Worm (Caenorhabditis elegans) whole organism, early embryonic: ENCODE results near the gene pph-1.

Experiments used
- B0310.2 ChIP-seq: sonication (generic microtip); optimal IDR thresholded peaks from 2 replicates; lab custom pipeline; 2016; ENCODE audit warnings: mild to moderate bottlenecking, missing genetic modification characterization, missing compliant biosample characterization
- F13C5.2 ChIP-seq: sonication (generic microtip); optimal IDR thresholded peaks from 2 replicates; lab custom pipeline; 2017; ENCODE audit warnings: mild to moderate bottlenecking, missing genetic modification characterization, inconsistent platforms, missing compliant biosample characterization
- aly-1 ChIP-seq: sonication (generic microtip); optimal IDR thresholded peaks from 2 replicates; lab custom pipeline; 2016; ENCODE audit warnings: missing genetic modification characterization, missing compliant biosample characterization
- ama-1 ChIP-seq: fragments of 150-350 bp; optimal IDR thresholded peaks from 2 replicates; lab custom pipeline; 2014
- ceh-13 ChIP-seq: fragments of 200-800 bp; sonication (Bioruptor generic); optimal IDR thresholded peaks from 2 replicates; lab custom pipeline; 2018; ENCODE audit warnings: mild to moderate bottlenecking, missing genetic modification characterization, missing compliant biosample characterization
- ceh-36 ChIP-seq: sonication (generic microtip); optimal IDR thresholded peaks from 2 replicates; lab custom pipeline; 2016; ENCODE audit warnings: missing genetic modification characterization, inconsistent platforms, missing compliant biosample characterization
- ets-7 ChIP-seq: sonication (generic microtip); optimal IDR thresholded peaks from 2 replicates; lab custom pipeline; 2016; ENCODE audit warnings: missing genotype, missing genetic modification characterization, missing compliant biosample characterization
- flt-1 ChIP-seq: fragments of 200-800 bp; sonication (Bioruptor generic); IDR thresholded peaks from 2 replicates; pipeline ENCODE4 v1.3.6; 2022; ENCODE audit warnings: missing genetic modification characterization, missing compliant biosample characterization
- hmbx-1 ChIP-seq: sonication (generic microtip); optimal IDR thresholded peaks from 2 replicates; lab custom pipeline; 2016; ENCODE audit warnings: mild to moderate bottlenecking, missing genetic modification characterization, missing compliant biosample characterization
- hmg-4 ChIP-seq: fragments of 200-800 bp; sonication (Bioruptor generic); optimal IDR thresholded peaks from 2 replicates; lab custom pipeline; 2018; ENCODE audit warnings: mild to moderate bottlenecking, missing genetic modification characterization, missing compliant biosample characterization
- hnd-1 ChIP-seq: sonication (generic microtip); optimal IDR thresholded peaks from 2 replicates; lab custom pipeline; 2016; ENCODE audit warnings: missing genetic modification characterization, missing compliant biosample characterization
- pes-1 ChIP-seq: fragments of 200-800 bp; sonication (Bioruptor generic); IDR thresholded peaks from 2 replicates; pipeline ENCODE4 v1.3.6; 2022; ENCODE audit warnings: missing genetic modification reagents, missing genetic modification characterization, missing compliant biosample characterization
- scrt-1 ChIP-seq: fragments of 200-800 bp; sonication (Bioruptor generic); IDR thresholded peaks from 2 replicates; pipeline ENCODE4 v1.3.6; 2022; ENCODE audit warnings: missing genetic modification characterization, missing compliant biosample characterization
- sea-1 ChIP-seq: fragments of 200-800 bp; sonication (Bioruptor generic); conservative IDR thresholded peaks from 2 replicates; pipeline ENCODE4 v1.3.6; 2022; ENCODE audit warnings: missing genetic modification characterization, missing compliant biosample characterization
- tbx-11 ChIP-seq: fragments of 200-800 bp; sonication (Bioruptor generic); IDR thresholded peaks from 2 replicates; pipeline ENCODE4 v1.3.6; 2022; ENCODE audit warnings: missing genetic modification characterization, missing compliant biosample characterization
- tbx-37 ChIP-seq: fragments of 200-800 bp; sonication (Bioruptor generic); conservative IDR thresholded peaks from 2 replicates; pipeline ENCODE4 v1.3.6; 2022; ENCODE audit warnings: missing genetic modification reagents, missing genetic modification characterization, missing compliant biosample characterization
- tra-4 ChIP-seq: sonication (generic microtip); optimal IDR thresholded peaks from 2 replicates; lab custom pipeline; 2017; ENCODE audit warnings: missing genetic modification characterization, missing compliant biosample characterization

pph-1 gene

DNA sequence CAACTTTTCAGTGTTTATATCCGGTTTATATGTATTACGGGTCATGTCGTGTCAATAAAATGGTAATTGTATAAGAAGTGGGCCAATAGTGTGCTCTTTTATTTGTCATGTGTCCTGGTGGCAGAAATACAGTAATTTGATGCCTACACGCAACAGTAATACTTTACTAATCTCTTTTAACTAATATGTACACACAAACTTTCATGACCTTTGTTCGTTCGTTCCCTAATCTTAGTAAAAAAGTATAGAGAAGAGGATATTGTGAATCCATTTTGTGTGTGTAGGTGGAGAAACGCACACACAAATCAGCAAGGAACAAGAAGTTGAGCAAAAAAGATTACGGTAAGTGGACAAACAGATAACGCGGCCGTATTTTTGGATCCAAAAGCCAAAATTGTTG is 31.5 kb upstream of the pph-1 start:
- TF ChIP-seq hmg-4 (GFP tag; lab: Kevin White, UChicago) (no peak), ceh-36 (tag; lab: Kevin White, UChicago) (no peak), flt-1 (GFP tag; lab: Robert Waterston, UW) (no peak), tra-4 (tag; lab: Kevin White, UChicago) (no peak), tbx-11 (GFP tag; lab: Robert Waterston, UW) (no peak), ets-7 (no peak), F13C5.2 (tag; lab: Kevin White, UChicago) (no peak), hmbx-1 (no peak), tbx-37 (GFP tag; lab: Robert Waterston, UW) (no peak), ceh-13 (GFP tag; lab: Kevin White, UChicago) (no peak), hnd-1 (no peak), B0310.2 (no peak), pes-1 (GFP tag; lab: Robert Waterston, UW) (no peak), aly-1 (tag; lab: Kevin White, UChicago) (no peak), scrt-1 (GFP tag; lab: Robert Waterston, UW) (no peak), ama-1 (no peak)

DNA sequence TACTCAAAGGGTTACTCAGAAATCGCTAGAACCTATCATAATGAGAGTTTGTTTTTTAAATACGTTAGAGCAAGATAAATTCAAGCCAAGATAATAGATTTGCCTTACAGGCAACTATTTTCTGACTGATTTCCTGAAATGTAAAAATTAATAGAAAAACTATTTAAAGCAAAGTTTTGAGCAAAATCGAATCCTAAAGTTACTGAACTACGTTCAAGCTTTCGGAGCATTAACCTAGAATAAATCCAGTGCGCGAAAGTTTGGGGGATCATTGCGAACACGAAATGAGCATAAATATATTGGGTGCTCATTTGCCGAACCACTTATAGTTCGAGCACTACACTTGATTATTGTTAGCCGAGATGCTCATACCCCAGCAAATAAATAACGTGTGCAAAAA is 30.7 kb upstream of the pph-1 start, which contains the start of gene ceh-22:
ceh-22 (plus strand) TSS at position 301 of the 400 bp plus-strand sequence.
- TF ChIP-seq hnd-1: no peak
- TF ChIP-seq ceh-36 (tag; lab: Kevin White, UChicago): no peak
- TF ChIP-seq pes-1 (GFP tag; lab: Robert Waterston, UW): no peak
- TF ChIP-seq F13C5.2 (tag; lab: Kevin White, UChicago): no peak
- no peak for TF ChIP-seq ama-1
- TF ChIP-seq tbx-37 (GFP tag; lab: Robert Waterston, UW): no peak
- no peak for TF ChIP-seq B0310.2
- TF ChIP-seq hmbx-1: no peak
- no peak for TF ChIP-seq flt-1 (GFP tag; lab: Robert Waterston, UW)
- TF ChIP-seq ets-7: no peak
- TF ChIP-seq scrt-1 (GFP tag; lab: Robert Waterston, UW): no peak
- TF ChIP-seq tra-4 (tag; lab: Kevin White, UChicago): no peak
- no peak for TF ChIP-seq tbx-11 (GFP tag; lab: Robert Waterston, UW)
- TF ChIP-seq aly-1 (tag; lab: Kevin White, UChicago): no peak
- TF ChIP-seq hmg-4 (GFP tag; lab: Kevin White, UChicago): no peak

DNA sequence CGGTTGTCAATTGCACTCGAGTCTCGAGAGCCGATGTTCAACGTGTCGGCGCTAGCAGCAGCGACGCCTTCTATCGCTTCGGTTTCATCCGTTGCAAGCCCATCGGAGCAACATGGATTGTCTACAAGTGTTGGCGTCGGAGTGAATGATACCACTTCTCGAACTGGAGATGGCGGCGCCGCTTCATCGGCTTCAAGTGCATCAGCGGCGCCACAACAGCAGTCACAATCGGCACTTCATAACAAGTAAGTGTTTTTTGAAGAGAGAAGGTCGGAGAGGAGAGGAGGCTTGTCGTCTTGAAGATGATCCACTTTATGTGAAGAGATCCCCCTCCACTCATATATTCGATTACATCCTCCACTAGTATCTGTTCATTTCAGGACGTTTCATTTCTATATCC is 29.7 kb upstream of the pph-1 start:
- TF ChIP-seq hmbx-1 (no peak), ets-7 (no peak)

DNA sequence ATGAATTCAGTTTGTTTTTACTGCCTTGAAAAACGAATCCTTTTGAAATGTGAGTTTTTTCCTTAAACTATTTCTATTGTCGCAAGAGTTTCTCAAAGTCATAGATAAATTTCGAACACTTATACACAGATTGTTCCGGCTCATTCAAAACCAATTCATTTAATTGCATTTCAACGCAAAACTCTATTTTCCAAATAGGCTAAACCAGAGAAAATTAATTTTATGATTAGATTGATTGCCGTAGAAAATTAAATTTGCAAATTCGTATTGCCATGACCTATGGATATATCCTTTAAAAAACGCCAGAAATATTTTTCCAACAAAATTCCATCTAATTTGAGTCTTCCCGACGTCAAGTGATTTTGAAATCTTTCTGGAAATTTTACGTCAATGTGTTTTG is 26.4 kb upstream of the pph-1 start:
- TF ChIP-seq ceh-36 (tag; lab: Kevin White, UChicago): no peak
- TF ChIP-seq ets-7: no peak
- no peak for TF ChIP-seq hmg-4 (GFP tag; lab: Kevin White, UChicago)
- TF ChIP-seq ama-1: no peak
- no peak for TF ChIP-seq aly-1 (tag; lab: Kevin White, UChicago)
- TF ChIP-seq hnd-1: no peak
- no peak for TF ChIP-seq flt-1 (GFP tag; lab: Robert Waterston, UW)
- TF ChIP-seq tbx-11 (GFP tag; lab: Robert Waterston, UW): no peak
- no peak for TF ChIP-seq scrt-1 (GFP tag; lab: Robert Waterston, UW)
- TF ChIP-seq hmbx-1: no peak
- TF ChIP-seq B0310.2: no peak
- TF ChIP-seq sea-1 (GFP tag; lab: Robert Waterston, UW): no peak
- TF ChIP-seq F13C5.2 (tag; lab: Kevin White, UChicago): no peak
- TF ChIP-seq tra-4 (tag; lab: Kevin White, UChicago): no peak
- TF ChIP-seq pes-1 (GFP tag; lab: Robert Waterston, UW): no peak
- TF ChIP-seq ceh-13 (GFP tag; lab: Kevin White, UChicago): no peak

DNA sequence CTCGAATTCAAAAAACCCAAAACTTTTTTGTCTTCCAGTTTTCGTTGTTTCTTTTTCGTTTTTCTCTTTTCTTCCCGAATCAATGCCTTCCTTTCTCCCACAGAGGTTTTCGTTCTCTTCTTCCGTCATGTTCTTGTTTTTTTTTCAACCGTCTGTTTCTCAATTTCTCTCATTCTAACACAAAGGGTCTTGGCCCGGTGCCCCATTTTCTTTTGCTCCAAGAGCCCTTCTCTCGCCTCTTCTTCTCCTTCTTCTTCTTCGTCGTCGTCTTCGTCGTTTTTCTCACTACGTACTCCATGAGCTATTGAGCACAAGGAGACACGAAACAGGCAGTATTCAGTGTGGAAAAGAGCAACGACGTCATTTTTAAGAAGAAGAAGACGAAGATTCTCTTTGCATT is 24.9 kb upstream of the pph-1 start:
- no peak for TF ChIP-seq scrt-1 (GFP tag; lab: Robert Waterston, UW)
- no peak for TF ChIP-seq ceh-13 (GFP tag; lab: Kevin White, UChicago)
- TF ChIP-seq hmbx-1: no peak
- TF ChIP-seq tra-4 (tag; lab: Kevin White, UChicago): no peak
- TF ChIP-seq tbx-11 (GFP tag; lab: Robert Waterston, UW): no peak
- no peak for TF ChIP-seq hnd-1
- TF ChIP-seq hmg-4 (GFP tag; lab: Kevin White, UChicago): no peak
- no peak for TF ChIP-seq B0310.2
- TF ChIP-seq ama-1: no peak
- no peak for TF ChIP-seq aly-1 (tag; lab: Kevin White, UChicago)
- no peak for TF ChIP-seq ets-7
- no peak for TF ChIP-seq pes-1 (GFP tag; lab: Robert Waterston, UW)
- TF ChIP-seq sea-1 (GFP tag; lab: Robert Waterston, UW): no peak
- no peak for TF ChIP-seq ceh-36 (tag; lab: Kevin White, UChicago)
- no peak for TF ChIP-seq flt-1 (GFP tag; lab: Robert Waterston, UW)
- TF ChIP-seq tbx-37 (GFP tag; lab: Robert Waterston, UW): no peak
- no peak for TF ChIP-seq F13C5.2 (tag; lab: Kevin White, UChicago)

DNA sequence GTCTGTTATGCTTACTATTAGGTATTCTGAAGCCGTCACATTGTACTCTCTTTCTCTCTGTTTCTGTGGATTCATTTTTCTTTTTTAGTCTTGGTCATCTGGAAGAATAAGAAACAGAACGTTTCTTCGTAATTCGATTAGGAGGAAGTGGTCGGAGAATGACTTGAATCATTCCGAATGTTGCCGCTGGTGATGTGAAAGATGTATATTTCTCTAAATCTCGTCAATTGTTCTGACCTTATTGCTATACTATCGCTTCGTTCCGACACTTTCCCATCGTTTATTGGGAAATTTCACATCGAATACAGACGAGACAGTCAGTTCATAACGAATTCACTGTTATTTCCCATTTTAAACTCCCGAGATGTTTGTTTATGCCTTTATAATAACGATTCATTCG is 23.3 kb upstream of the pph-1 start:
- no peak for TF ChIP-seq hmg-4 (GFP tag; lab: Kevin White, UChicago)
- TF ChIP-seq ceh-13 (GFP tag; lab: Kevin White, UChicago): no peak
- TF ChIP-seq pes-1 (GFP tag; lab: Robert Waterston, UW): no peak
- no peak for TF ChIP-seq tra-4 (tag; lab: Kevin White, UChicago)
- TF ChIP-seq ets-7: no peak
- TF ChIP-seq ama-1: no peak
- no peak for TF ChIP-seq scrt-1 (GFP tag; lab: Robert Waterston, UW)
- no peak for TF ChIP-seq tbx-11 (GFP tag; lab: Robert Waterston, UW)
- no peak for TF ChIP-seq flt-1 (GFP tag; lab: Robert Waterston, UW)
- TF ChIP-seq hnd-1: no peak
- no peak for TF ChIP-seq aly-1 (tag; lab: Kevin White, UChicago)
- TF ChIP-seq sea-1 (GFP tag; lab: Robert Waterston, UW): no peak
- no peak for TF ChIP-seq ceh-36 (tag; lab: Kevin White, UChicago)
- TF ChIP-seq B0310.2: no peak
- TF ChIP-seq tbx-37 (GFP tag; lab: Robert Waterston, UW): no peak
- TF ChIP-seq F13C5.2 (tag; lab: Kevin White, UChicago): no peak
- TF ChIP-seq hmbx-1: no peak

DNA sequence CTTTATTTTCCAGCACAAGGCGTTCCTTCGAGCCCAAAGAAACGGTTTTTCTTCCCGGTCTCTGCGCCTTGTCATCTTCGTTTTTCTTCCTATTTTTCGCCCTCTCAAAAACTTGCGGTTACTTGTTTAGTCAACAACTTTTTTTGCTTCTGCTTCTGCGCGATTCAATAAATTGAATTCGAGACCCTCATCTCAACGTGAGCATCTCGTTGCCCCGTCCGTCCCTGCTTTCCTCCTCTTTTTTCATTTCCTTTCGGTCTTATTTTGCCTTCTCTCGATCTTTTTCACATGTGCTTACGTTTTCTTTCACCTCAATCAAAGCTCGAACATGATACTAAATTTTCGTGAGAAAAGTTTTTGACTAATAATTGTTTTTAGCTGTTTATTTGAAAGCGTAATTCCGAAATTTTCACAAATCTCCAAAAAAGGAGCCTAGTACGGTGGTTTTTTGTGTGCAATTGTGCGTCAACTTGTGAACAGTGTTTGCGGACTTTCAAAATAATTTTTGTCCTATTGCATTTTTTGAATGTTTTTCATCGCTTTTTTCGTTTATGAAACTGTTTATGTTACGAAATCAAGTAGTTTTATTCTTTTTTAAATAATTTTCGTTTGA is 22.3 kb upstream of the pph-1 start:
- TF ChIP-seq ets-7 (no peak), scrt-1 (GFP tag; lab: Robert Waterston, UW) (no peak), ceh-13 (GFP tag; lab: Kevin White, UChicago) (no peak), ama-1 (no peak), pes-1 (GFP tag; lab: Robert Waterston, UW) (no peak), tbx-37 (GFP tag; lab: Robert Waterston, UW) (no peak), B0310.2 (no peak), ceh-36 (tag; lab: Kevin White, UChicago) (no peak), aly-1 (tag; lab: Kevin White, UChicago) (no peak), hmg-4 (GFP tag; lab: Kevin White, UChicago) (no peak), tra-4 (tag; lab: Kevin White, UChicago) (no peak), sea-1 (GFP tag; lab: Robert Waterston, UW) (no peak), hmbx-1 (no peak)
